Worm (Caenorhabditis elegans) whole organism, L1 larva: Measurements from ENCODE around the gene aly-3.

Experiments used
- ama-1 ChIP-seq: fragments of 150-350 bp; optimal IDR thresholded peaks from 2 replicates; lab custom pipeline; 2014
- ceh-63 ChIP-seq: fragments of 200-800 bp; sonication (Bioruptor generic); optimal IDR thresholded peaks from 2 replicates; lab custom pipeline; 2018; ENCODE audit warnings: mild to moderate bottlenecking, missing genetic modification characterization, missing compliant biosample characterization
- lin-13 ChIP-seq: fragments of 150-350 bp; optimal IDR thresholded peaks from 2 replicates; lab custom pipeline; 2014; ENCODE audit warnings: missing biosample characterization, missing genetic modification reagents, missing genetic modification characterization
- pax-3 ChIP-seq: fragments of 200-800 bp; sonication (Bioruptor generic); optimal IDR thresholded peaks from 2 replicates; lab custom pipeline; 2018; ENCODE audit warnings: mild to moderate bottlenecking, missing genetic modification characterization, moderate library complexity, missing compliant biosample characterization
- unc-98 ChIP-seq: fragments of 200-800 bp; sonication (Bioruptor generic); IDR thresholded peaks from 2 replicates; pipeline ENCODE4 v1.3.6; 2022; ENCODE audit warnings: missing genetic modification characterization, missing compliant biosample characterization

ce11 chrIV:12165432-12166078 is 42.5 kb downstream of the aly-3 start:
- TF ChIP-seq lin-13 (GFP tag; lab: Kevin White, UChicago), result no peak
- TF ChIP-seq ceh-63 (GFP tag; lab: Kevin White, UChicago), result no peak
- TF ChIP-seq ama-1 (lab: Kevin White, UChicago), result no peak
- TF ChIP-seq pax-3 (tag; lab: Kevin White, UChicago), result no peak
- no peak for TF ChIP-seq unc-98 (GFP tag; lab: Robert Waterston, UW)
